Fruit fly (Drosophila melanogaster) whole organism, embryonic: Measurements from ENCODE around the gene CG33946.

Experiments used
- Bgb ChIP-seq: fragments of 200-800 bp; sonication (Bioruptor generic); IDR thresholded peaks from 2 replicates; pipeline ENCODE4 v1.3.6; 2022; ENCODE audit warnings: missing biosample characterization, missing genetic modification characterization; ENCODE audit not compliant: partially characterized antibody
- CG10209 ChIP-seq: fragments of 200-800 bp; sonication (Bioruptor generic); optimal IDR thresholded peaks from 3 replicates; lab custom pipeline; 2017; ENCODE audit warnings: missing biosample characterization, mild to moderate bottlenecking, missing genetic modification characterization, missing genetic modification reagents
- CG11695 ChIP-seq: fragments of 200-800 bp; sonication (Bioruptor generic); IDR thresholded peaks from 3 replicates; pipeline ENCODE4 v1.3.6; 2022; ENCODE audit warnings: missing biosample characterization, missing genetic modification characterization
- CG11723 ChIP-seq: fragments of 200-800 bp; sonication (Bioruptor generic); optimal IDR thresholded peaks from 2 replicates; lab custom pipeline; 2017; ENCODE audit warnings: missing biosample characterization, mild to moderate bottlenecking, missing genetic modification characterization
- CG1233 ChIP-seq: fragments of 200-800 bp; sonication (Bioruptor generic); optimal IDR thresholded peaks from 4 replicates; lab custom pipeline; 2018; ENCODE audit warnings: missing biosample characterization, mild to moderate bottlenecking, missing genetic modification characterization
- CG12659 ChIP-seq: fragments of 200-800 bp; sonication (Bioruptor generic); optimal IDR thresholded peaks from 3 replicates; lab custom pipeline; 2017; ENCODE audit warnings: mild to moderate bottlenecking, missing biosample characterization, missing genetic modification reagents, missing genetic modification characterization
- CG14050 ChIP-seq: fragments of 200-800 bp; sonication (Bioruptor generic); IDR thresholded peaks from 3 replicates; pipeline ENCODE4 v1.3.6; 2022; ENCODE audit warnings: missing biosample characterization, missing genetic modification characterization
- CG15011 ChIP-seq: fragments of 200-800 bp; sonication (Bioruptor generic); optimal IDR thresholded peaks from 3 replicates; lab custom pipeline; 2018; ENCODE audit warnings: missing biosample characterization, mild to moderate bottlenecking, missing genetic modification characterization
- CG15479 ChIP-seq: fragments of 200-800 bp; sonication (Bioruptor generic); optimal IDR thresholded peaks from 3 replicates; lab custom pipeline; 2019; ENCODE audit warnings: missing biosample characterization, mild to moderate bottlenecking, missing genetic modification characterization, moderate library complexity
- CG1602 ChIP-seq: fragments of 200-800 bp; sonication (Bioruptor generic); optimal IDR thresholded peaks from 3 replicates; lab custom pipeline; 2016; ENCODE audit warnings: missing biosample characterization, missing genetic modification characterization
- CG1647 ChIP-seq: fragments of 200-800 bp; sonication (Bioruptor generic); optimal IDR thresholded peaks from 3 replicates; lab custom pipeline; 2016; ENCODE audit warnings: missing biosample characterization, missing genetic modification characterization
- CG17568 ChIP-seq: fragments of 200-800 bp; sonication (Bioruptor generic); optimal IDR thresholded peaks from 2 replicates; lab custom pipeline; 2018; ENCODE audit warnings: missing biosample characterization, mild to moderate bottlenecking, missing genetic modification characterization, moderate library complexity
- CG1792 ChIP-seq: fragments of 200-800 bp; sonication (Bioruptor generic); optimal IDR thresholded peaks from 2 replicates; lab custom pipeline; 2016; ENCODE audit warnings: missing biosample characterization, missing genetic modification characterization
- CG2678 ChIP-seq: fragments of 200-800 bp; sonication (Bioruptor generic); optimal IDR thresholded peaks from 3 replicates; lab custom pipeline; 2019; ENCODE audit warnings: missing biosample characterization, mild to moderate bottlenecking, missing genetic modification characterization, moderate library complexity
- CG30403 ChIP-seq: fragments of 200-800 bp; sonication (Bioruptor generic); optimal IDR thresholded peaks from 3 replicates; lab custom pipeline; 2016; ENCODE audit warnings: missing biosample characterization, missing genetic modification characterization
- CG32532 ChIP-seq: fragments of 200-800 bp; sonication (Bioruptor generic); IDR thresholded peaks from 2 replicates; pipeline ENCODE4 v1.3.6; 2022; ENCODE audit warnings: missing biosample characterization, missing genetic modification characterization
- CG33557 ChIP-seq: fragments of 200-800 bp; sonication (Bioruptor generic); optimal IDR thresholded peaks from 2 replicates; lab custom pipeline; 2019; ENCODE audit warnings: missing biosample characterization, mild to moderate bottlenecking, missing genetic modification characterization, moderate library complexity
- CG3838 ChIP-seq: fragments of 200-800 bp; sonication (Bioruptor generic); optimal IDR thresholded peaks from 3 replicates; lab custom pipeline; 2016; ENCODE audit warnings: missing biosample characterization, missing genetic modification characterization
- CG5953 ChIP-seq: fragments of 200-800 bp; sonication (Bioruptor generic); IDR thresholded peaks from 2 replicates; pipeline ENCODE4 v1.3.6; 2022; ENCODE audit warnings: missing biosample characterization, missing genetic modification characterization
- CG8924 ChIP-seq: fragments of 200-800 bp; optimal IDR thresholded peaks from 3 replicates; lab custom pipeline; 2019; ENCODE audit warnings: missing biosample characterization, mild to moderate bottlenecking, missing genetic modification characterization, moderate library complexity
- CG9797 ChIP-seq: fragments of 200-800 bp; sonication (Bioruptor generic); optimal IDR thresholded peaks from 3 replicates; lab custom pipeline; 2018; ENCODE audit warnings: missing biosample characterization, mild to moderate bottlenecking, missing genetic modification characterization
- CG9817 ChIP-seq: fragments of 200-800 bp; sonication (Bioruptor generic); optimal IDR thresholded peaks from 2 replicates; lab custom pipeline; 2018; ENCODE audit warnings: missing biosample characterization, mild to moderate bottlenecking, missing genetic modification characterization, moderate library complexity
- CkIIα-i1 ChIP-seq: fragments of 200-800 bp; sonication (Bioruptor generic); IDR thresholded peaks from 2 replicates; pipeline ENCODE4 v1.3.6; 2022; ENCODE audit warnings: missing biosample characterization, missing genetic modification characterization
- Dad ChIP-seq: fragments of 200-800 bp; sonication (Bioruptor generic); optimal IDR thresholded peaks from 3 replicates; lab custom pipeline; 2016; ENCODE audit warnings: missing biosample characterization, missing genetic modification characterization
- Dll ChIP-seq: fragments of 200-800 bp; sonication (Bioruptor generic); IDR thresholded peaks from 4 replicates; pipeline ENCODE4 v1.3.6; 2022; ENCODE audit warnings: missing biosample characterization, missing genetic modification characterization; ENCODE audit not compliant: partially characterized antibody
- Dref ChIP-seq: fragments of 200-800 bp; sonication (Bioruptor generic); IDR thresholded peaks from 2 replicates; pipeline ENCODE4 v1.3.6; 2022; ENCODE audit warnings: missing biosample characterization, missing genetic modification characterization
- Drgx ChIP-seq: fragments of 200-800 bp; sonication (Bioruptor generic); IDR thresholded peaks from 2 replicates; pipeline ENCODE4 v1.3.6; 2022; ENCODE audit warnings: missing biosample characterization, missing genetic modification characterization
- Fer1 ChIP-seq: fragments of 200-800 bp; sonication (Bioruptor generic); optimal IDR thresholded peaks from 2 replicates; lab custom pipeline; 2017; ENCODE audit warnings: missing biosample characterization, mild to moderate bottlenecking, missing genetic modification characterization
- H15 ChIP-seq: fragments of 200-800 bp; sonication (Bioruptor generic); IDR thresholded peaks from 3 replicates; pipeline ENCODE4 v1.3.6; 2022; ENCODE audit warnings: missing biosample characterization, missing genetic modification characterization
- Hmx ChIP-seq: fragments of 200-800 bp; sonication (Bioruptor generic); optimal IDR thresholded peaks from 2 replicates; lab custom pipeline; 2016; ENCODE audit warnings: missing biosample characterization, missing genetic modification characterization
- Hr51 ChIP-seq, 2 experiments: fragments of 200-800 bp; sonication (Bioruptor generic); optimal IDR thresholded peaks; 2 replicates in 1 of 2; 3 replicates in 1 of 2; lab custom pipeline; 2016 to 2018; ENCODE audit warnings: missing biosample characterization in 2 of 2, missing genetic modification characterization in 2 of 2, mild to moderate bottlenecking in 1 of 2, moderate library complexity in 1 of 2
- Max ChIP-seq: fragments of 200-800 bp; sonication (Bioruptor generic); optimal IDR thresholded peaks from 2 replicates; lab custom pipeline; 2016; ENCODE audit warnings: missing biosample characterization, mild to moderate bottlenecking, missing genetic modification characterization
- NFAT ChIP-seq: fragments of 200-800 bp; sonication (Bioruptor generic); IDR thresholded peaks from 2 replicates; pipeline ENCODE4 v1.3.6; 2022; ENCODE audit warnings: missing biosample characterization, missing genetic modification characterization
- Rx ChIP-seq: fragments of 200-800 bp; sonication (Bioruptor generic); IDR thresholded peaks from 2 replicates; pipeline ENCODE4 v1.3.6; 2022; ENCODE audit warnings: missing biosample characterization, missing genetic modification characterization
- Sin3A ChIP-seq: fragments of >200 bp; optimal IDR thresholded peaks from 2 replicates; lab custom pipeline; 2018
- Sry-δ ChIP-seq: fragments of 200-800 bp; sonication (Bioruptor generic); optimal IDR thresholded peaks from 2 replicates; lab custom pipeline; 2016; ENCODE audit warnings: missing biosample characterization, missing genetic modification characterization
- Stat92E ChIP-seq, 3 experiments: fragments of >200 bp in 2 of 3; fragments of 200-800 bp in 1 of 3; sonication (Bioruptor generic) in 1 of 3; optimal IDR thresholded peaks; 2 replicates each; lab custom pipeline; 2017 to 2019; ENCODE audit warnings: missing biosample characterization in 3 of 3, missing genetic modification characterization in 3 of 3, mild to moderate bottlenecking in 1 of 3, moderate library complexity in 1 of 3
- az2 ChIP-seq: fragments of 200-800 bp; sonication (Bioruptor generic); optimal IDR thresholded peaks from 3 replicates; lab custom pipeline; 2016; ENCODE audit warnings: missing biosample characterization, missing genetic modification characterization
- bowl ChIP-seq: fragments of 200-800 bp; sonication (Bioruptor generic); IDR thresholded peaks from 2 replicates; pipeline ENCODE4 v1.3.6; 2022; ENCODE audit warnings: missing biosample characterization, missing genetic modification characterization
- cato ChIP-seq: fragments of 200-800 bp; sonication (Bioruptor generic); optimal IDR thresholded peaks from 2 replicates; lab custom pipeline; 2016; ENCODE audit warnings: missing biosample characterization, missing genetic modification characterization, borderline replicate concordance
- crol ChIP-seq: fragments of 200-800 bp; sonication (Bioruptor generic); IDR thresholded peaks from 2 replicates; pipeline ENCODE4 v1.3.6; 2022; ENCODE audit warnings: missing biosample characterization, missing genetic modification characterization
- ems ChIP-seq: fragments of 200-800 bp; sonication (Bioruptor generic); optimal IDR thresholded peaks from 3 replicates; lab custom pipeline; 2016; ENCODE audit warnings: missing biosample characterization, missing genetic modification characterization
- esg ChIP-seq: fragments of 200-800 bp; sonication (Bioruptor generic); conservative IDR thresholded peaks from 2 replicates; pipeline ENCODE4 v1.3.6; 2022; ENCODE audit warnings: missing biosample characterization, missing genetic modification characterization
- fd64A ChIP-seq: fragments of 200-800 bp; sonication (Bioruptor generic); optimal IDR thresholded peaks from 3 replicates; lab custom pipeline; 2018; ENCODE audit warnings: missing biosample characterization, mild to moderate bottlenecking, missing genetic modification characterization
- gem ChIP-seq: fragments of 200-800 bp; sonication (Bioruptor generic); optimal IDR thresholded peaks from 2 replicates; lab custom pipeline; 2019; ENCODE audit warnings: missing biosample characterization, mild to moderate bottlenecking, missing genetic modification characterization, moderate library complexity
- gt ChIP-seq: fragments of 200-800 bp; sonication (Bioruptor generic); IDR thresholded peaks from 2 replicates; pipeline ENCODE4 v1.3.6; 2022; ENCODE audit warnings: missing biosample characterization, missing genetic modification characterization
- jing ChIP-seq: fragments of 200-800 bp; sonication (Bioruptor generic); optimal IDR thresholded peaks from 2 replicates; lab custom pipeline; 2018; ENCODE audit warnings: missing biosample characterization, mild to moderate bottlenecking, missing genetic modification characterization
- pb ChIP-seq: fragments of 200-800 bp; sonication (Bioruptor generic); optimal IDR thresholded peaks from 3 replicates; lab custom pipeline; 2016; ENCODE audit warnings: missing biosample characterization, missing genetic modification characterization
- so ChIP-seq: fragments of 200-800 bp; sonication (Bioruptor generic); IDR thresholded peaks from 3 replicates; pipeline ENCODE4 v1.3.6; 2022; ENCODE audit warnings: missing biosample characterization, missing genetic modification characterization
- toy ChIP-seq: fragments of 200-800 bp; sonication (Bioruptor generic); IDR thresholded peaks from 2 replicates; pipeline ENCODE4 v1.3.6; 2022; ENCODE audit warnings: missing biosample characterization, missing genetic modification characterization
- usp ChIP-seq: fragments of >200 bp; optimal IDR thresholded peaks from 2 replicates; lab custom pipeline; 2017; ENCODE audit warnings: missing biosample characterization, missing genetic modification characterization
- wdn ChIP-seq: fragments of 200-800 bp; sonication (Bioruptor generic); IDR thresholded peaks from 2 replicates; pipeline ENCODE4 v1.3.6; 2022; ENCODE audit warnings: missing biosample characterization, missing genetic modification characterization

CG33946 gene

dm6 chr3L:6173826-6174255 lies 46.5 kb upstream of the CG33946 start, which contains the start of the genes fmt and CG7376 (continued):
- TF ChIP-seq Max (GFP tag; lab: Kevin White, UChicago) (peak; percentile 63), wdn (GFP tag; lab: Robert Waterston, UW) (no peak), CG15479 (GFP tag; lab: Kevin White, UChicago) (peak; percentile 36), ems (GFP tag; lab: Kevin White, UChicago) (no peak), cato (GFP tag; lab: Kevin White, UChicago) (no peak), Hr51 (GFP tag; optimal IDR thresholded peaks at IDR 0.05; lab: Kevin White, UChicago) (no peak), gem (tag; lab: Kevin White, UChicago) (no peak), CG5953 (GFP tag; lab: Robert Waterston, UW) (no peak), usp (GFP tag; lab: Kevin White, UChicago) (no peak), CG11723 (no peak), CG10209 (no peak), CG17568 (GFP tag; lab: Kevin White, UChicago) (no peak), CG32532 (no peak; the same call in 1 of the 2 replicates), CG1792 (GFP tag; lab: Kevin White, UChicago) (no peak), so (GFP tag; lab: Robert Waterston, UW) (no peak), Sin3A (lab: Kevin White, UChicago) (peak; percentile 14), toy (GFP tag; lab: Robert Waterston, UW) (no peak), CG15011 (GFP tag; lab: Kevin White, UChicago) (no peak), CG1233 (GFP tag; lab: Kevin White, UChicago) (no peak), CG1602 (GFP tag; lab: Kevin White, UChicago) (peak; percentile 10), Dll (GFP tag; lab: Robert Waterston, UW) (peak; percentile 74; the same call in 3 of the 4 replicates), esg (GFP tag; lab: Robert Waterston, UW) (no peak; the same call in 1 of the 2 replicates), Fer1 (GFP tag; lab: Kevin White, UChicago) (no peak), CG11695 (GFP tag; lab: Robert Waterston, UW) (no peak), bowl (GFP tag; lab: Robert Waterston, UW) (no peak), Dad (no peak), CG33557 (GFP tag; lab: Kevin White, UChicago) (no peak), CG9817 (tag; lab: Kevin White, UChicago) (no peak), NFAT (no peak), CG30403 (GFP tag; lab: Kevin White, UChicago) (peak; percentile 48), gt (GFP tag; lab: Robert Waterston, UW) (no peak), Dref (GFP tag; lab: Robert Waterston, UW) (peak; percentile 88), Drgx (GFP tag; lab: Robert Waterston, UW) (no peak), CG9797 (GFP tag; lab: Kevin White, UChicago) (peak; percentile 16), az2 (GFP tag; lab: Kevin White, UChicago) (peak; percentile 7), jing (GFP tag; lab: Kevin White, UChicago) (no peak), Rx (GFP tag; lab: Robert Waterston, UW) (no peak), Hmx (GFP tag; lab: Kevin White, UChicago) (no peak), CkIIα-i1 (no peak), H15 (GFP tag; lab: Robert Waterston, UW) (no peak), CG3838 (GFP tag; lab: Kevin White, UChicago) (no peak), pb (GFP tag; lab: Kevin White, UChicago) (no peak), fd64A (GFP tag; lab: Kevin White, UChicago) (no peak), CG1647 (GFP tag; lab: Kevin White, UChicago) (no peak), crol (GFP tag; lab: Robert Waterston, UW) (no peak), CG12659 (peak; percentile 80), Stat92E (GFP tag; optimal IDR thresholded peaks at IDR 0.05; lab: Kevin White, UChicago) (peak in 1 of 3 experiments; percentile 64), CG8924 (tag; lab: Kevin White, UChicago) (no peak), CG2678 (tag; lab: Kevin White, UChicago) (no peak), Sry-δ (GFP tag; lab: Kevin White, UChicago) (peak; percentile 76), Bgb (GFP tag; lab: Robert Waterston, UW) (peak; percentile 71), CG14050 (GFP tag; lab: Robert Waterston, UW) (no peak)
